Fruit fly (Drosophila melanogaster) whole organism: Measurements from ENCODE around the gene slgA.

Source experiments
- CG8478 ChIP-seq: fragments of >200 bp; optimal IDR thresholded peaks from 2 replicates; lab custom pipeline; 2018; ENCODE audit warnings: inconsistent platforms
- Dll ChIP-seq: fragments of >200 bp; optimal IDR thresholded peaks from 2 replicates; lab custom pipeline; 2017
- EcR ChIP-seq, 2 experiments: fragments of >200 bp; optimal IDR thresholded peaks; 2 replicates each; lab custom pipeline; 2017; ENCODE audit warnings: missing biosample characterization in 2 of 2, missing genetic modification characterization in 2 of 2, missing genetic modification reagents in 2 of 2
- pan ChIP-seq: fragments of >200 bp; optimal IDR thresholded peaks from 2 replicates; lab custom pipeline; 2017
- psq ChIP-seq: fragments of >200 bp; optimal IDR thresholded peaks from 2 replicates; lab custom pipeline; 2017
- usp ChIP-seq: fragments of >200 bp; optimal IDR thresholded peaks from 2 replicates; lab custom pipeline; 2017; ENCODE audit warnings: missing biosample characterization, missing genetic modification characterization, mixed read lengths

slgA gene

dm6 chrX:21357810-21358671 lies 15.8 kb upstream of the slgA start, which contains the start of gene Septin1:
Gene Septin1, plus strand, starts transcription at chrX:21358286.
- no peak for TF ChIP-seq EcR (GFP tag; optimal IDR thresholded peaks at IDR 0.05; lab: Kevin White, UChicago)
- no peak for TF ChIP-seq CG8478 (lab: Kevin White, UChicago)
- TF ChIP-seq pan (lab: Kevin White, UChicago), result no peak
- TF ChIP-seq usp (GFP tag; lab: Kevin White, UChicago), result no peak

dm6 chrX:21362878-21363277 lies 10.9 kb upstream of the slgA start, which contains the start of the genes bbx and waw:
Gene bbx, plus strand, starts transcription at chrX:21363028.
Gene waw, plus strand, starts transcription at chrX:21363028.
- TF ChIP-seq Dll (lab: Kevin White, UChicago) (no peak), CG8478 (lab: Kevin White, UChicago) (no peak), pan (lab: Kevin White, UChicago) (no peak), EcR (GFP tag; optimal IDR thresholded peaks at IDR 0.05; lab: Kevin White, UChicago) (no peak), usp (GFP tag; lab: Kevin White, UChicago) (no peak), psq (lab: Kevin White, UChicago) (no peak)

- no peak for TF ChIP-seq psq (lab: Kevin White, UChicago)
These were observed 8.4 kb upstream of the slgA start for dm6 chrX:21365421-21365820.

- no peak for TF ChIP-seq CG8478 (lab: Kevin White, UChicago)
- no peak for TF ChIP-seq psq (lab: Kevin White, UChicago)
- no peak for TF ChIP-seq Dll (lab: Kevin White, UChicago)
- no peak for TF ChIP-seq usp (GFP tag; lab: Kevin White, UChicago)
These were observed 7.4 kb upstream of the slgA start for dm6 chrX:21366311-21366990.

dm6 chrX:21367363-21368072 lies 6.3 kb upstream of the slgA start:
- TF ChIP-seq CG8478 (lab: Kevin White, UChicago) (peak; percentile 59), usp (GFP tag; lab: Kevin White, UChicago) (no peak), EcR (GFP tag; optimal IDR thresholded peaks at IDR 0.05; lab: Kevin White, UChicago) (no peak), psq (lab: Kevin White, UChicago) (no peak), Dll (lab: Kevin White, UChicago) (no peak), pan (lab: Kevin White, UChicago) (no peak)

dm6 chrX:21368410-21368918 lies 5.3 kb upstream of the slgA start:
- TF ChIP-seq EcR (GFP tag; optimal IDR thresholded peaks at IDR 0.05; lab: Kevin White, UChicago), result peak in 1 of 2 experiments; percentile 53
- TF ChIP-seq CG8478 (lab: Kevin White, UChicago), result no peak

dm6 chrX:21369149-21369988 lies 4.4 kb upstream of the slgA start:
- TF ChIP-seq Dll (lab: Kevin White, UChicago) (no peak), CG8478 (lab: Kevin White, UChicago) (peak; percentile 31), EcR (GFP tag; optimal IDR thresholded peaks at IDR 0.05; lab: Kevin White, UChicago) (no peak), pan (lab: Kevin White, UChicago) (no peak)

dm6 chrX:21375595-21376047 lies 1.8 kb downstream of the slgA start:
- TF ChIP-seq EcR (GFP tag; optimal IDR thresholded peaks at IDR 0.05; lab: Kevin White, UChicago) (no peak), psq (lab: Kevin White, UChicago) (no peak), Dll (lab: Kevin White, UChicago) (no peak), pan (lab: Kevin White, UChicago) (no peak), CG8478 (lab: Kevin White, UChicago) (no peak), usp (GFP tag; lab: Kevin White, UChicago) (no peak)

- TF ChIP-seq pan (lab: Kevin White, UChicago), result no peak
- no peak for TF ChIP-seq psq (lab: Kevin White, UChicago)
- no peak for TF ChIP-seq EcR (GFP tag; optimal IDR thresholded peaks at IDR 0.05; lab: Kevin White, UChicago)
- TF ChIP-seq CG8478 (lab: Kevin White, UChicago), result no peak
- TF ChIP-seq usp (GFP tag; lab: Kevin White, UChicago), result no peak
These were observed 4.6 kb downstream of the slgA start for dm6 chrX:21378344-21378882.

dm6 chrX:21387695-21388094 lies 13.9 kb downstream of the slgA start, which contains the start of gene Ddx56:
Gene Ddx56, minus strand, starts transcription at chrX:21387946.
- TF ChIP-seq Dll (lab: Kevin White, UChicago) (no peak), psq (lab: Kevin White, UChicago) (no peak), pan (lab: Kevin White, UChicago) (no peak), EcR (GFP tag; optimal IDR thresholded peaks at IDR 0.05; lab: Kevin White, UChicago) (no peak), CG8478 (lab: Kevin White, UChicago) (no peak), usp (GFP tag; lab: Kevin White, UChicago) (no peak)
